Worm (Caenorhabditis elegans) whole organism, L1 larva: ENCODE results near the gene ttr-51.

ENCODE experiments used
- elt-2 ChIP-seq: sonication (generic microtip); optimal IDR thresholded peaks from 2 replicates; lab custom pipeline; 2016; ENCODE audit warnings: missing genetic modification characterization, mild to moderate bottlenecking, inconsistent platforms, missing compliant biosample characterization, missing genetic modification reagents
- pqm-1 ChIP-seq: sonication (generic microtip); optimal IDR thresholded peaks from 3 replicates; lab custom pipeline; 2017; ENCODE audit warnings: missing biosample characterization, missing genetic modification characterization

- no peak for TF ChIP-seq elt-2 (tag; lab: Kevin White, UChicago)
- TF ChIP-seq pqm-1 (tag; lab: Kevin White, UChicago): no peak
Observed at ce11 chrIV:13282778-13283177, 30.7 kb upstream of the ttr-51 start, which contains the start of gene cpsf-3.
